Fruit fly (Drosophila melanogaster) whole organism, prepupa: ENCODE data around the gene TotM.

Source experiments
- Blimp-1 ChIP-seq: fragments of 200-800 bp; sonication (Bioruptor generic); optimal IDR thresholded peaks from 3 replicates; lab custom pipeline; 2017; ENCODE audit warnings: missing biosample characterization, missing genetic modification characterization, mild to moderate bottlenecking, moderate library complexity, missing genetic modification reagents
- CG10631 ChIP-seq: fragments of 200-800 bp; sonication (Bioruptor generic); optimal IDR thresholded peaks from 2 replicates; lab custom pipeline; 2016; ENCODE audit warnings: missing biosample characterization, missing genetic modification characterization
- CG10669 ChIP-seq: fragments of 200-800 bp; sonication (Bioruptor generic); optimal IDR thresholded peaks from 3 replicates; lab custom pipeline; 2018; ENCODE audit warnings: missing biosample characterization, mild to moderate bottlenecking, missing genetic modification characterization, moderate library complexity
- CG11294 ChIP-seq: fragments of 200-800 bp; sonication (Bioruptor generic); IDR thresholded peaks from 2 replicates; pipeline ENCODE4 v1.3.6; 2022; ENCODE audit warnings: missing biosample characterization, missing genetic modification characterization
- CG11762 ChIP-seq: fragments of 200-800 bp; sonication (Bioruptor generic); optimal IDR thresholded peaks from 3 replicates; lab custom pipeline; 2016; ENCODE audit warnings: missing biosample characterization, missing genetic modification characterization; ENCODE audit not compliant: insufficient read depth
- CG11902 ChIP-seq: fragments of 200-800 bp; sonication (Bioruptor generic); optimal IDR thresholded peaks from 3 replicates; lab custom pipeline; 2016; ENCODE audit warnings: missing biosample characterization, missing genetic modification characterization
- CG15336 ChIP-seq: fragments of 200-800 bp; sonication (Bioruptor generic); IDR thresholded peaks from 2 replicates; pipeline ENCODE4 v1.3.6; 2022; ENCODE audit warnings: missing biosample characterization, missing genetic modification characterization
- CG31627 ChIP-seq: fragments of 200-800 bp; sonication (Bioruptor generic); optimal IDR thresholded peaks from 3 replicates; lab custom pipeline; 2016; ENCODE audit warnings: missing biosample characterization, missing genetic modification characterization
- CG34406 ChIP-seq: fragments of 200-800 bp; sonication (Bioruptor generic); optimal IDR thresholded peaks from 3 replicates; lab custom pipeline; 2016; ENCODE audit warnings: missing biosample characterization, missing genetic modification characterization
- CG3919 ChIP-seq: fragments of 200-800 bp; sonication (Bioruptor generic); optimal IDR thresholded peaks from 3 replicates; lab custom pipeline; 2016; ENCODE audit warnings: missing biosample characterization, missing genetic modification characterization
- CG4318 ChIP-seq: fragments of 200-800 bp; sonication (Bioruptor generic); optimal IDR thresholded peaks from 3 replicates; lab custom pipeline; 2017; ENCODE audit warnings: missing biosample characterization, mild to moderate bottlenecking, missing genetic modification characterization
- CG6163 ChIP-seq: fragments of 200-800 bp; sonication (Bioruptor generic); IDR thresholded peaks from 3 replicates; pipeline ENCODE4 v1.3.6; 2022; ENCODE audit warnings: missing biosample characterization, missing genetic modification characterization
- CG6276 ChIP-seq: fragments of 200-800 bp; sonication (Bioruptor generic); optimal IDR thresholded peaks from 2 replicates; lab custom pipeline; 2017; ENCODE audit warnings: missing biosample characterization, mild to moderate bottlenecking, missing genetic modification characterization
- CG6792 ChIP-seq: fragments of 200-800 bp; sonication (Bioruptor generic); optimal IDR thresholded peaks from 3 replicates; lab custom pipeline; 2016; ENCODE audit warnings: missing biosample characterization, missing genetic modification characterization
- CG6808 ChIP-seq: fragments of 200-800 bp; sonication (Bioruptor generic); optimal IDR thresholded peaks from 3 replicates; lab custom pipeline; 2017; ENCODE audit warnings: missing biosample characterization, missing genetic modification characterization, mild to moderate bottlenecking, moderate library complexity, missing genetic modification reagents
- CG6854 ChIP-seq: fragments of 200-800 bp; sonication (Bioruptor generic); optimal IDR thresholded peaks from 2 replicates; lab custom pipeline; 2017; ENCODE audit warnings: missing biosample characterization, mild to moderate bottlenecking, missing genetic modification characterization
- CG7368 ChIP-seq: fragments of 200-800 bp; sonication (Bioruptor generic); optimal IDR thresholded peaks from 3 replicates; lab custom pipeline; 2016; ENCODE audit warnings: missing biosample characterization, missing genetic modification characterization
- CG8319 ChIP-seq: fragments of 200-800 bp; sonication (Bioruptor generic); optimal IDR thresholded peaks from 3 replicates; lab custom pipeline; 2016; ENCODE audit warnings: missing biosample characterization, missing genetic modification characterization
- CG9139 ChIP-seq: fragments of 200-800 bp; sonication (Bioruptor generic); optimal IDR thresholded peaks from 3 replicates; lab custom pipeline; 2017; ENCODE audit warnings: missing biosample characterization, mild to moderate bottlenecking, missing genetic modification characterization
- Eip75B ChIP-seq: fragments of 200-800 bp; sonication (Bioruptor generic); optimal IDR thresholded peaks from 3 replicates; lab custom pipeline; 2016; ENCODE audit warnings: missing biosample characterization, missing genetic modification characterization
- Eip78C ChIP-seq: fragments of 200-800 bp; sonication (Bioruptor generic); peaks from one replicate; lab custom pipeline; 2016; ENCODE audit warnings: missing biosample characterization, missing genetic modification characterization
- Eip93F ChIP-seq: fragments of 200-800 bp; sonication (Bioruptor generic); optimal IDR thresholded peaks from 2 replicates; lab custom pipeline; 2016; ENCODE audit warnings: missing biosample characterization, mild to moderate bottlenecking, missing genetic modification characterization
- Ets21C ChIP-seq: fragments of 200-800 bp; sonication (Bioruptor generic); optimal IDR thresholded peaks from 3 replicates; lab custom pipeline; 2016; ENCODE audit warnings: missing biosample characterization, missing genetic modification characterization
- Ets96B ChIP-seq: fragments of 200-800 bp; optimal IDR thresholded peaks from 2 replicates; lab custom pipeline; 2019; ENCODE audit warnings: missing biosample characterization, mild to moderate bottlenecking, missing genetic modification characterization, moderate library complexity
- Gug ChIP-seq: fragments of 200-800 bp; sonication (Bioruptor generic); IDR thresholded peaks from 2 replicates; pipeline ENCODE4 v1.3.6; 2022; ENCODE audit warnings: missing biosample characterization, missing genetic modification characterization
- Hr38 ChIP-seq: sonication (Bioruptor generic); optimal IDR thresholded peaks from 2 replicates; lab custom pipeline; 2016; ENCODE audit warnings: missing biosample characterization, missing genetic modification characterization
- Hr39 ChIP-seq: fragments of 200-800 bp; sonication (Bioruptor generic); optimal IDR thresholded peaks from 2 replicates; lab custom pipeline; 2016; ENCODE audit warnings: missing biosample characterization, missing genetic modification characterization
- Hr4 ChIP-seq: fragments of 200-800 bp; sonication (Bioruptor generic); optimal IDR thresholded peaks from 3 replicates; lab custom pipeline; 2016; ENCODE audit warnings: missing biosample characterization, missing genetic modification characterization
- Lpt ChIP-seq: fragments of 200-800 bp; sonication (Bioruptor generic); optimal IDR thresholded peaks from 3 replicates; lab custom pipeline; 2016; ENCODE audit warnings: missing biosample characterization, missing genetic modification characterization
- Met ChIP-seq: fragments of 200-800 bp; sonication (Bioruptor generic); optimal IDR thresholded peaks from 3 replicates; lab custom pipeline; 2016; ENCODE audit warnings: missing biosample characterization, missing genetic modification characterization
- OdsH ChIP-seq: fragments of 200-800 bp; sonication (Bioruptor generic); optimal IDR thresholded peaks from 3 replicates; lab custom pipeline; 2016; ENCODE audit warnings: missing biosample characterization, missing genetic modification characterization
- Smox ChIP-seq: fragments of 200-800 bp; sonication (Bioruptor generic); optimal IDR thresholded peaks from 3 replicates; lab custom pipeline; 2016; ENCODE audit warnings: missing biosample characterization, missing genetic modification characterization
- Sox102F ChIP-seq: fragments of 200-800 bp; sonication (Bioruptor generic); optimal IDR thresholded peaks from 2 replicates; lab custom pipeline; 2016; ENCODE audit warnings: missing biosample characterization, mild to moderate bottlenecking, missing genetic modification characterization
- Sox14 ChIP-seq: fragments of 200-800 bp; sonication (Bioruptor generic); optimal IDR thresholded peaks from 3 replicates; lab custom pipeline; 2016; ENCODE audit warnings: missing biosample characterization, missing genetic modification characterization
- achi ChIP-seq: fragments of 200-800 bp; sonication (Bioruptor generic); optimal IDR thresholded peaks from 3 replicates; lab custom pipeline; 2016; ENCODE audit warnings: missing biosample characterization, missing genetic modification characterization
- acj6 ChIP-seq: fragments of 200-800 bp; sonication (Bioruptor generic); optimal IDR thresholded peaks from 3 replicates; lab custom pipeline; 2016; ENCODE audit warnings: missing biosample characterization, missing genetic modification characterization
- dsx ChIP-seq: fragments of 200-800 bp; optimal IDR thresholded peaks from 3 replicates; lab custom pipeline; 2019; ENCODE audit warnings: missing biosample characterization, mild to moderate bottlenecking, missing genetic modification characterization, moderate library complexity; ENCODE audit not compliant: poor library complexity, severe bottlenecking
- eg ChIP-seq: fragments of 200-800 bp; sonication (Bioruptor generic); IDR thresholded peaks from 3 replicates; pipeline ENCODE4 v1.3.6; 2022; ENCODE audit warnings: missing biosample characterization, missing genetic modification characterization
- esn ChIP-seq: fragments of 200-800 bp; sonication (Bioruptor generic); optimal IDR thresholded peaks from 2 replicates; lab custom pipeline; 2016; ENCODE audit warnings: missing biosample characterization, mild to moderate bottlenecking, missing genetic modification characterization, moderate library complexity
- fkh ChIP-seq: fragments of 200-800 bp; sonication (Bioruptor generic); optimal IDR thresholded peaks from 3 replicates; lab custom pipeline; 2017; ENCODE audit warnings: missing biosample characterization, mild to moderate bottlenecking, missing genetic modification characterization, moderate library complexity
- lz ChIP-seq: fragments of 200-800 bp; sonication (Bioruptor generic); optimal IDR thresholded peaks from 3 replicates; lab custom pipeline; 2016; ENCODE audit warnings: missing biosample characterization, missing genetic modification characterization
- net ChIP-seq: fragments of 200-800 bp; sonication (Bioruptor generic); optimal IDR thresholded peaks from 3 replicates; lab custom pipeline; 2016; ENCODE audit warnings: missing biosample characterization, missing genetic modification characterization
- pdm3 ChIP-seq: fragments of 200-800 bp; sonication (Bioruptor generic); optimal IDR thresholded peaks from 3 replicates; lab custom pipeline; 2016; ENCODE audit warnings: missing biosample characterization, missing genetic modification characterization
- salr ChIP-seq, 2 experiments: fragments of 200-800 bp; sonication (Bioruptor generic); optimal IDR thresholded peaks; 3 replicates each; lab custom pipeline; 2016 to 2018; ENCODE audit warnings: missing biosample characterization in 2 of 2, missing genetic modification characterization in 2 of 2, mild to moderate bottlenecking in 1 of 2
- ss ChIP-seq, 2 experiments: fragments of 200-800 bp; sonication (Bioruptor generic); optimal IDR thresholded peaks; 2 replicates in 1 of 2; 3 replicates in 1 of 2; lab custom pipeline; 2017 to 2018; ENCODE audit warnings: mild to moderate bottlenecking in 2 of 2, missing biosample characterization in 2 of 2, missing genetic modification characterization in 2 of 2, moderate library complexity in 1 of 2
- svp ChIP-seq: fragments of 200-800 bp; sonication (Bioruptor generic); peaks from one replicate; lab custom pipeline; 2016; ENCODE audit warnings: missing biosample characterization, missing genetic modification characterization
- topi ChIP-seq: fragments of 200-800 bp; sonication (Bioruptor generic); optimal IDR thresholded peaks from 3 replicates; lab custom pipeline; 2016; ENCODE audit warnings: missing biosample characterization, missing genetic modification characterization

Gene TotM

dm6 chr2L:5305240-5305875, 24.3 kb upstream of the TotM start (continued):
- TF ChIP-seq Eip78C (peak; percentile 72), Met (GFP tag; lab: Kevin White, UChicago) (peak; percentile 41), CG15336 (GFP tag; lab: Robert Waterston, UW) (peak; percentile 24; the same call in 1 of the 2 replicates), Blimp-1 (GFP tag; lab: Kevin White, UChicago) (peak; percentile 90), lz (GFP tag; lab: Kevin White, UChicago) (peak; percentile 6), CG31627 (GFP tag; lab: Kevin White, UChicago) (no peak), Sox14 (GFP tag; lab: Kevin White, UChicago) (peak; percentile 40), Sox102F (peak; percentile 57), CG6808 (GFP tag; lab: Kevin White, UChicago) (peak; percentile 40)

- 0 out of 3 replicates have a peak, but pooled peaks have one; percentile 59 for TF ChIP-seq CG6163 (GFP tag; lab: Robert Waterston, UW)
- no peak for TF ChIP-seq Ets96B (tag; lab: Kevin White, UChicago)
- no peak for TF ChIP-seq salr (GFP tag; optimal IDR thresholded peaks at IDR 0.05; lab: Kevin White, UChicago)
- no peak for TF ChIP-seq CG9139 (GFP tag; lab: Kevin White, UChicago)
- TF ChIP-seq eg (GFP tag; lab: Robert Waterston, UW) = peak; percentile 59; the same call in 1 of the 3 replicates
- no peak for TF ChIP-seq Hr39
- TF ChIP-seq CG6854 (GFP tag; lab: Kevin White, UChicago) = peak; percentile 60
- no peak for TF ChIP-seq CG15336 (GFP tag; lab: Robert Waterston, UW)
- no peak for TF ChIP-seq CG11762 (GFP tag; lab: Kevin White, UChicago)
- no peak for TF ChIP-seq CG8319
- TF ChIP-seq achi = no peak
- peak; percentile 24 for TF ChIP-seq Lpt (GFP tag; lab: Kevin White, UChicago)
- TF ChIP-seq OdsH (GFP tag; lab: Kevin White, UChicago) = no peak
- no peak for TF ChIP-seq CG4318 (GFP tag; lab: Kevin White, UChicago)
- no peak for TF ChIP-seq CG6808 (GFP tag; lab: Kevin White, UChicago)
- TF ChIP-seq Gug (GFP tag; lab: Robert Waterston, UW) = no peak
- peak; percentile 38 for TF ChIP-seq Blimp-1 (GFP tag; lab: Kevin White, UChicago)
- TF ChIP-seq dsx (GFP tag; lab: Kevin White, UChicago) = peak; percentile 60
- peak; percentile 79 for TF ChIP-seq Sox14 (GFP tag; lab: Kevin White, UChicago)
- TF ChIP-seq CG34406 (GFP tag; lab: Kevin White, UChicago) = no peak
- TF ChIP-seq CG11902 (GFP tag; lab: Kevin White, UChicago) = no peak
- no peak for TF ChIP-seq Hr4 (GFP tag; lab: Kevin White, UChicago)
- TF ChIP-seq Eip75B (GFP tag; lab: Kevin White, UChicago) = peak; percentile 11
- peak; percentile 34 for TF ChIP-seq net
- TF ChIP-seq CG6276 (GFP tag; lab: Kevin White, UChicago) = peak; percentile 14
- no peak for TF ChIP-seq pdm3 (GFP tag; lab: Kevin White, UChicago)
- no peak for TF ChIP-seq Hr38
- no peak for TF ChIP-seq CG11294 (GFP tag; lab: Robert Waterston, UW)
- no peak for TF ChIP-seq CG31627 (GFP tag; lab: Kevin White, UChicago)
- TF ChIP-seq Smox (GFP tag; lab: Kevin White, UChicago) = no peak
- no peak for TF ChIP-seq esn
- peak in 1 of 2 experiments; percentile 37 for TF ChIP-seq ss (GFP tag; optimal IDR thresholded peaks at IDR 0.05; lab: Kevin White, UChicago)
- TF ChIP-seq CG3919 (GFP tag; lab: Kevin White, UChicago) = peak; percentile 32
- peak; percentile 87 for TF ChIP-seq fkh (GFP tag; lab: Kevin White, UChicago)
- no peak for TF ChIP-seq acj6 (GFP tag; lab: Kevin White, UChicago)
- no peak for TF ChIP-seq Ets21C (GFP tag; lab: Kevin White, UChicago)
- no peak for TF ChIP-seq Sox102F
- peak; percentile 49 for TF ChIP-seq Eip93F (GFP tag; lab: Kevin White, UChicago)
- no peak for TF ChIP-seq CG10669 (GFP tag; lab: Kevin White, UChicago)
- TF ChIP-seq CG7368 = peak; percentile 21
- TF ChIP-seq svp (GFP tag; lab: Kevin White, UChicago) = peak; percentile 83
- TF ChIP-seq CG10631 (GFP tag; lab: Kevin White, UChicago) = no peak
- peak; percentile 10 for TF ChIP-seq topi
- no peak for TF ChIP-seq CG6792 (GFP tag; lab: Kevin White, UChicago)
Observed at dm6 chr2L:5306373-5306997, 23.2 kb upstream of the TotM start.
